Worm (Caenorhabditis elegans): ENCODE data around the gene C08B6.5.

C08B6.5 gene

ce11 chrV:10123324-10123723, 5.8 kb downstream of the C08B6.5 start, which contains the start of gene C08B6.6:
C08B6.6 (plus strand) TSS chrV:10123624.
- TF ChIP-seq ceh-8 (GFP tag; optimal IDR thresholded peaks at IDR 0.05) (no peak), lin-35 (GFP tag; optimal IDR thresholded peaks at IDR 0.05) (no peak), zip-4 (GFP tag; optimal IDR thresholded peaks at IDR 0.05) (no peak), isw-1 (GFP tag; IDR thresholded peaks at IDR 0.05) (no peak), egl-13 (tag; optimal IDR thresholded peaks at IDR 0.05) (no peak), nhr-20 (tag; optimal IDR thresholded peaks at IDR 0.05) (no peak), egl-27 (tag; optimal IDR thresholded peaks at IDR 0.05) (no peak), dsc-1 (tag; optimal IDR thresholded peaks at IDR 0.05) (no peak), unc-30 (tag; optimal IDR thresholded peaks at IDR 0.05) (no peak), skn-1 (tag; optimal IDR thresholded peaks at IDR 0.05) (no peak), aly-2 (tag; optimal IDR thresholded peaks at IDR 0.05) (no peak), ceh-90 (tag; optimal IDR thresholded peaks at IDR 0.05) (no peak), C34B4.2 (tag; optimal IDR thresholded peaks at IDR 0.05) (no peak), F16B12.6 (tag; optimal IDR thresholded peaks at IDR 0.05) (no peak), irx-1 (tag; optimal IDR thresholded peaks at IDR 0.05) (no peak), ceh-88 (GFP tag; IDR thresholded peaks at IDR 0.05) (no peak), pqm-1 (tag; optimal IDR thresholded peaks at IDR 0.05) (no peak), efl-1 (optimal IDR thresholded peaks at IDR 0.05) (no peak), efl-1 (GFP tag; optimal IDR thresholded peaks at IDR 0.05 in 1 of 2) (no peak), vab-15 (tag; optimal IDR thresholded peaks at IDR 0.05) (no peak)

- no peak for TF ChIP-seq ztf-11 (tag; optimal IDR thresholded peaks at IDR 0.05)
- TF ChIP-seq blmp-1 (tag; optimal IDR thresholded peaks at IDR 0.05) = peak; percentile 19
- peak; percentile 34 for TF ChIP-seq elt-2 (tag; optimal IDR thresholded peaks at IDR 0.05)
- TF ChIP-seq hpl-2 (GFP tag; optimal IDR thresholded peaks at IDR 0.05) = no peak
- no peak for TF ChIP-seq nhr-76 (tag; optimal IDR thresholded peaks at IDR 0.05)
- no peak for TF ChIP-seq F16B12.6 (tag; optimal IDR thresholded peaks at IDR 0.05)
- TF ChIP-seq nhr-20 (tag; optimal IDR thresholded peaks at IDR 0.05) = no peak
- TF ChIP-seq elt-3 (tag; optimal IDR thresholded peaks at IDR 0.05) = peak in 1 of 6 experiments; percentile 23
Measured at ce11 chrV:10124799-10125548, 7.4 kb downstream of the C08B6.5 start, which contains the start of gene C08B6.10. C08B6.10 (plus strand) TSS chrV:10125498.

- no peak for TF ChIP-seq nhr-12 (tag; optimal IDR thresholded peaks at IDR 0.05)
- no peak for TF ChIP-seq nhr-85 (tag)
- no peak for TF ChIP-seq nhr-28 (tag; optimal IDR thresholded peaks at IDR 0.05)
- TF ChIP-seq rnt-1 (tag; optimal IDR thresholded peaks at IDR 0.05) = no peak
- TF ChIP-seq unc-30 (tag; optimal IDR thresholded peaks at IDR 0.05) = no peak
- no peak for TF ChIP-seq hlh-4 (tag; optimal IDR thresholded peaks at IDR 0.05)
- TF ChIP-seq fkh-4 (tag; optimal IDR thresholded peaks at IDR 0.05; ENCODE audit: borderline replicate concordance) = no peak
- no peak for TF ChIP-seq C04F5.9 (tag; optimal IDR thresholded peaks at IDR 0.05)
- TF ChIP-seq ama-1 (optimal IDR thresholded peaks at IDR 0.05) = no peak
- no peak for TF ChIP-seq blmp-1 (tag; optimal IDR thresholded peaks at IDR 0.05)
- no peak for TF ChIP-seq alr-1 (tag; optimal IDR thresholded peaks at IDR 0.05; ENCODE audit: borderline replicate concordance)
- TF ChIP-seq fkh-10 (GFP tag; optimal IDR thresholded peaks at IDR 0.05) = no peak
- TF ChIP-seq grh-1 (GFP tag; IDR thresholded peaks at IDR 0.05) = no peak
- TF ChIP-seq mab-9 (GFP tag; IDR thresholded peaks at IDR 0.05) = no peak
- no peak for TF ChIP-seq nhr-76 (tag; optimal IDR thresholded peaks at IDR 0.05)
- TF ChIP-seq elt-3 (tag; optimal IDR thresholded peaks at IDR 0.05) = no peak
- TF ChIP-seq nhr-84 (tag; optimal IDR thresholded peaks at IDR 0.05) = no peak
- TF ChIP-seq snpc-4 (tag; optimal IDR thresholded peaks at IDR 0.05) = no peak
Measured at ce11 chrV:10130195-10130594, 12.6 kb downstream of the C08B6.5 start, which contains the start of gene aos-1. aos-1 (minus strand) TSS chrV:10130295.
